Worm (Caenorhabditis elegans) whole organism, young adult: ENCODE data around the gene T23F11.4.

ENCODE experiments used
- B0035.1 ChIP-seq: sonication (generic microtip); optimal IDR thresholded peaks from 2 replicates; lab custom pipeline; 2016; ENCODE audit warnings: missing genetic modification characterization, mild to moderate bottlenecking, missing compliant biosample characterization, missing genotype, missing genetic modification reagents
- B0336.3 ChIP-seq: fragments of 200-800 bp; sonication (Bioruptor generic); IDR thresholded peaks from 2 replicates; pipeline ENCODE4 v1.3.6; 2022; ENCODE audit warnings: missing genetic modification characterization, missing compliant biosample characterization
- C06A6.2 ChIP-seq: fragments of 200-800 bp; sonication (Bioruptor generic); conservative IDR thresholded peaks from 2 replicates; pipeline ENCODE4 v1.3.6; 2022; ENCODE audit warnings: missing genetic modification characterization, missing compliant biosample characterization
- C17E4.6 ChIP-seq: fragments of 200-800 bp; sonication (Bioruptor generic); IDR thresholded peaks from 2 replicates; pipeline ENCODE4 v1.3.6; 2022; ENCODE audit warnings: missing genetic modification reagents, missing genetic modification characterization, missing compliant biosample characterization
- F23B12.7 ChIP-seq: sonication (generic microtip); optimal IDR thresholded peaks from 2 replicates; lab custom pipeline; 2017; ENCODE audit warnings: missing genetic modification characterization, mild to moderate bottlenecking, missing compliant biosample characterization, antibody characterized with exemption, moderate library complexity; ENCODE audit not compliant: insufficient read depth
- F33H1.4 ChIP-seq: fragments of 200-800 bp; sonication (Bioruptor generic); IDR thresholded peaks from 2 replicates; pipeline ENCODE4 v1.3.6; 2022; ENCODE audit warnings: missing genetic modification reagents, missing genetic modification characterization, missing compliant biosample characterization
- F49E8.2 ChIP-seq: sonication (generic microtip); optimal IDR thresholded peaks from 3 replicates; lab custom pipeline; 2017; ENCODE audit warnings: missing genetic modification characterization, mild to moderate bottlenecking, missing compliant biosample characterization, antibody characterized with exemption, moderate library complexity; ENCODE audit not compliant: insufficient read depth
- Y56A3A.18 ChIP-seq: fragments of 200-800 bp; sonication (Bioruptor generic); IDR thresholded peaks from 2 replicates; pipeline ENCODE4 v1.3.6; 2022; ENCODE audit warnings: missing genetic modification reagents, missing genetic modification characterization, missing compliant biosample characterization
- Y79H2A.3 ChIP-seq: fragments of 200-800 bp; sonication (Bioruptor generic); conservative IDR thresholded peaks from 2 replicates; pipeline ENCODE4 v1.3.6; 2022; ENCODE audit warnings: missing genetic modification reagents, missing genetic modification characterization, missing compliant biosample characterization
- akir-1 ChIP-seq: fragments of 200-800 bp; sonication (Bioruptor generic); optimal IDR thresholded peaks from 2 replicates; lab custom pipeline; 2018; ENCODE audit warnings: mild to moderate bottlenecking, missing genetic modification characterization, moderate library complexity, missing compliant biosample characterization
- athp-1 ChIP-seq: sonication (generic microtip); optimal IDR thresholded peaks from 2 replicates; lab custom pipeline; 2017; ENCODE audit warnings: mild to moderate bottlenecking, missing genetic modification characterization, missing compliant biosample characterization
- ccch-3 ChIP-seq: fragments of 200-800 bp; sonication (Bioruptor generic); optimal IDR thresholded peaks from 2 replicates; lab custom pipeline; 2018; ENCODE audit warnings: mild to moderate bottlenecking, missing genetic modification characterization, missing compliant biosample characterization
- ceh-100 ChIP-seq: fragments of 200-800 bp; sonication (Bioruptor generic); IDR thresholded peaks from 2 replicates; pipeline ENCODE4 v1.3.6; 2022; ENCODE audit warnings: missing genetic modification reagents, missing genetic modification characterization, missing compliant biosample characterization
- ceh-40 ChIP-seq: fragments of 200-800 bp; sonication (Bioruptor generic); IDR thresholded peaks from 2 replicates; pipeline ENCODE4 v1.3.6; 2022; ENCODE audit warnings: missing genetic modification characterization, missing compliant biosample characterization
- dox-1 ChIP-seq: fragments of 200-800 bp; sonication (Bioruptor generic); IDR thresholded peaks from 2 replicates; pipeline ENCODE4 v1.3.6; 2022; ENCODE audit warnings: missing genetic modification reagents, missing genetic modification characterization, missing compliant biosample characterization
- efl-1 ChIP-seq: fragments of 150-350 bp; optimal IDR thresholded peaks from 2 replicates; lab custom pipeline; 2014; ENCODE audit warnings: missing biosample characterization, missing genetic modification reagents, missing genetic modification characterization
- egrh-3 ChIP-seq: fragments of 200-800 bp; sonication (Bioruptor generic); IDR thresholded peaks from 2 replicates; pipeline ENCODE4 v1.3.6; 2022; ENCODE audit warnings: missing genetic modification reagents, missing genetic modification characterization, missing compliant biosample characterization
- fkh-3 ChIP-seq: sonication (generic microtip); optimal IDR thresholded peaks from 2 replicates; lab custom pipeline; 2016; ENCODE audit warnings: mild to moderate bottlenecking, missing genetic modification characterization, missing compliant biosample characterization
- hmg-1.2 ChIP-seq: fragments of 200-800 bp; sonication (Bioruptor generic); IDR thresholded peaks from 2 replicates; pipeline ENCODE4 v1.3.6; 2022; ENCODE audit warnings: missing genetic modification reagents, missing genetic modification characterization, missing compliant biosample characterization
- hmg-20 ChIP-seq: fragments of 200-800 bp; sonication (Bioruptor generic); IDR thresholded peaks from 2 replicates; pipeline ENCODE4 v1.3.6; 2022; ENCODE audit warnings: missing genetic modification reagents, missing genetic modification characterization, missing compliant biosample characterization
- hsf-1 ChIP-seq: fragments of 200-800 bp; sonication (Bioruptor generic); IDR thresholded peaks from 2 replicates; pipeline ENCODE4 v1.3.6; 2022; ENCODE audit warnings: missing genetic modification reagents, missing genetic modification characterization, missing compliant biosample characterization
- lag-1 ChIP-seq: fragments of 200-800 bp; sonication (Bioruptor generic); IDR thresholded peaks from 2 replicates; pipeline ENCODE4 v1.3.6; 2022; ENCODE audit warnings: missing genetic modification reagents, missing genetic modification characterization, missing compliant biosample characterization
- lir-1 ChIP-seq: fragments of 200-800 bp; sonication (Bioruptor generic); conservative IDR thresholded peaks from 2 replicates; pipeline ENCODE4 v1.3.6; 2022; ENCODE audit warnings: missing genetic modification reagents, missing genetic modification characterization, missing compliant biosample characterization
- lsl-1 ChIP-seq: fragments of 200-800 bp; sonication (Bioruptor generic); optimal IDR thresholded peaks from 2 replicates; lab custom pipeline; 2018; ENCODE audit warnings: mild to moderate bottlenecking, missing genetic modification characterization, moderate library complexity, missing compliant biosample characterization
- mcd-1 ChIP-seq: fragments of 200-800 bp; sonication (Bioruptor generic); IDR thresholded peaks from 2 replicates; pipeline ENCODE4 v1.3.6; 2022; ENCODE audit warnings: missing genetic modification reagents, missing genetic modification characterization, missing compliant biosample characterization
- nfya-1 ChIP-seq: sonication (generic microtip); optimal IDR thresholded peaks from 2 replicates; lab custom pipeline; 2017; ENCODE audit warnings: antibody characterized with exemption, missing compliant biosample characterization, missing genetic modification characterization, borderline replicate concordance; ENCODE audit not compliant: insufficient read depth
- nhr-179 ChIP-seq: sonication (generic microtip); optimal IDR thresholded peaks from 2 replicates; lab custom pipeline; 2016; ENCODE audit warnings: mild to moderate bottlenecking, missing genetic modification characterization, missing compliant biosample characterization
- pbrm-1 ChIP-seq: fragments of 200-800 bp; sonication (Bioruptor generic); IDR thresholded peaks from 2 replicates; pipeline ENCODE4 v1.3.6; 2022; ENCODE audit warnings: missing genetic modification reagents, missing genetic modification characterization, missing compliant biosample characterization
- pha-4 ChIP-seq: fragments of 150-350 bp; sonication (generic microtip); optimal IDR thresholded peaks from 2 replicates; lab custom pipeline; 2014; ENCODE audit warnings: missing biosample characterization, missing genetic modification reagents, missing genetic modification characterization
- rcor-1 ChIP-seq: fragments of 200-800 bp; sonication (Bioruptor generic); IDR thresholded peaks from 2 replicates; pipeline ENCODE4 v1.3.6; 2022; ENCODE audit warnings: missing genetic modification reagents, missing genetic modification characterization, missing compliant biosample characterization
- repo-1 ChIP-seq: sonication (generic microtip); optimal IDR thresholded peaks from 2 replicates; lab custom pipeline; 2017; ENCODE audit warnings: mild to moderate bottlenecking, missing genetic modification characterization, missing compliant biosample characterization
- snpc-4 ChIP-seq, 5 experiments: fragments of 150-350 bp in 1 of 5; sonication (generic microtip) in 4 of 5; optimal IDR thresholded peaks; 2 replicates each; lab custom pipeline; 2014 to 2018; ENCODE audit warnings: missing genetic modification characterization in 5 of 5, missing biosample characterization in 3 of 5, antibody characterized with exemption in 2 of 5, mild to moderate bottlenecking in 2 of 5, missing compliant biosample characterization in 2 of 5, missing genotype in 2 of 5, moderate library complexity in 2 of 5, missing genetic modification reagents in 1 of 5
- unc-130 ChIP-seq: sonication (generic microtip); optimal IDR thresholded peaks from 2 replicates; lab custom pipeline; 2016; ENCODE audit warnings: missing genetic modification reagents, missing genetic modification characterization, missing compliant biosample characterization
- zim-3 ChIP-seq: sonication (generic microtip); optimal IDR thresholded peaks from 2 replicates; lab custom pipeline; 2017; ENCODE audit warnings: mild to moderate bottlenecking, missing genetic modification characterization, moderate library complexity, missing compliant biosample characterization
- ztf-22 ChIP-seq: fragments of 200-800 bp; sonication (Bioruptor generic); optimal IDR thresholded peaks from 2 replicates; lab custom pipeline; 2018; ENCODE audit warnings: mild to moderate bottlenecking, missing genetic modification characterization, moderate library complexity, missing compliant biosample characterization
- ztf-28 ChIP-seq: fragments of 200-800 bp; sonication (Bioruptor generic); IDR thresholded peaks from 2 replicates; pipeline ENCODE4 v1.3.6; 2022; ENCODE audit warnings: missing genetic modification reagents, missing genetic modification characterization, missing compliant biosample characterization
- ztf-6 ChIP-seq: fragments of 200-800 bp; sonication (Bioruptor generic); IDR thresholded peaks from 2 replicates; pipeline ENCODE4 v1.3.6; 2022; ENCODE audit warnings: missing genetic modification reagents, missing genetic modification characterization, missing compliant biosample characterization

Gene T23F11.4

ce11 chrIII:4665272-4665671 lies at the start of gene T23F11.4:
TSS of gene T23F11.4 (minus strand) at chrIII:4665372.
- TF ChIP-seq athp-1 (tag; lab: Kevin White, UChicago) (no peak), C17E4.6 (GFP tag; lab: Robert Waterston, UW) (no peak), repo-1 (tag; lab: Kevin White, UChicago) (no peak), pbrm-1 (no peak), B0336.3 (GFP tag; lab: Robert Waterston, UW) (no peak), pha-4 (no peak), akir-1 (no peak), rcor-1 (GFP tag; lab: Robert Waterston, UW) (no peak)

ce11 chrIII:4708909-4709308 lies 43.7 kb upstream of the T23F11.4 start, which contains the start of gene T04A8.18:
TSS of gene T04A8.18 (plus strand) at chrIII:4709209.
- TF ChIP-seq ztf-22 (GFP tag; lab: Kevin White, UChicago) (no peak), nhr-179 (tag; lab: Kevin White, UChicago) (no peak), hmg-20 (GFP tag; lab: Robert Waterston, UW) (no peak)

- TF ChIP-seq fkh-3 (tag; lab: Kevin White, UChicago) (no peak), ceh-40 (no peak)
These were observed 41.5 kb upstream of the T23F11.4 start, which contains the start of gene T04A8.13 for ce11 chrIII:4706678-4707077. TSS of gene T04A8.13 (plus strand) at chrIII:4706978.

ce11 chrIII:4705207-4705606 lies 40.0 kb upstream of the T23F11.4 start, which contains the start of gene pgap-2:
TSS of gene pgap-2 (plus strand) at chrIII:4705507.
- TF ChIP-seq C06A6.2 (GFP tag; lab: Robert Waterston, UW): no peak
- TF ChIP-seq lsl-1 (GFP tag; lab: Kevin White, UChicago): no peak
- no peak for TF ChIP-seq lir-1 (GFP tag; lab: Robert Waterston, UW)
- TF ChIP-seq ccch-3: no peak
- TF ChIP-seq hmg-1.2 (GFP tag; lab: Robert Waterston, UW): no peak
- TF ChIP-seq dox-1 (GFP tag; lab: Robert Waterston, UW): no peak
- TF ChIP-seq egrh-3 (GFP tag; lab: Robert Waterston, UW): no peak
- TF ChIP-seq lag-1 (GFP tag; lab: Robert Waterston, UW): no peak
- TF ChIP-seq ceh-40: no peak
- no peak for TF ChIP-seq nhr-179 (tag; lab: Kevin White, UChicago)
- TF ChIP-seq ztf-28 (GFP tag; lab: Robert Waterston, UW): no peak
- TF ChIP-seq F23B12.7: no peak
- TF ChIP-seq hsf-1 (GFP tag; lab: Robert Waterston, UW): no peak
- no peak for TF ChIP-seq efl-1
- TF ChIP-seq akir-1: no peak
- TF ChIP-seq B0336.3 (GFP tag; lab: Robert Waterston, UW): no peak
- TF ChIP-seq snpc-4 (GFP tag; optimal IDR thresholded peaks at IDR 0.05; lab: Kevin White, UChicago): no peak
- no peak for TF ChIP-seq snpc-4 (tag; optimal IDR thresholded peaks at IDR 0.05; lab: Kevin White, UChicago)
- no peak for TF ChIP-seq Y56A3A.18 (GFP tag; lab: Robert Waterston, UW)

- no peak for TF ChIP-seq ceh-100 (GFP tag; lab: Robert Waterston, UW)
- no peak for TF ChIP-seq snpc-4 (GFP tag; optimal IDR thresholded peaks at IDR 0.05; lab: Kevin White, UChicago)
- no peak for TF ChIP-seq snpc-4 (tag; optimal IDR thresholded peaks at IDR 0.05; lab: Kevin White, UChicago)
- TF ChIP-seq B0035.1: no peak
- TF ChIP-seq mcd-1 (GFP tag; lab: Robert Waterston, UW): peak; percentile 51; the same call in 1 of the 2 replicates
- TF ChIP-seq unc-130: no peak
- TF ChIP-seq ztf-6: no peak
- no peak for TF ChIP-seq nfya-1
- peak; percentile 96 for TF ChIP-seq hmg-1.2 (GFP tag; lab: Robert Waterston, UW)
- no peak for TF ChIP-seq Y79H2A.3 (GFP tag; lab: Robert Waterston, UW)
- peak; percentile 14; the same call in 1 of the 2 replicates for TF ChIP-seq F33H1.4 (GFP tag; lab: Robert Waterston, UW)
- no peak for TF ChIP-seq zim-3 (tag; lab: Kevin White, UChicago)
- TF ChIP-seq F49E8.2 (tag; lab: Kevin White, UChicago): no peak
- peak; percentile 24 for TF ChIP-seq lsl-1 (GFP tag; lab: Kevin White, UChicago)
These were observed 38.8 kb upstream of the T23F11.4 start, which contains the start of the genes clp-2 and mrpl-16 for ce11 chrIII:4703932-4704454. TSS of gene clp-2 (minus strand) at chrIII:4704025. TSS of gene mrpl-16 (plus strand) at chrIII:4704404.
